Worm (Caenorhabditis elegans) whole organism, early embryonic: ENCODE data around the gene gcp-2.2.

Experiments
- B0310.2 ChIP-seq: sonication (generic microtip); optimal IDR thresholded peaks from 2 replicates; lab custom pipeline; 2016; ENCODE audit warnings: mild to moderate bottlenecking, missing genetic modification characterization, missing compliant biosample characterization
- aly-1 ChIP-seq: sonication (generic microtip); optimal IDR thresholded peaks from 2 replicates; lab custom pipeline; 2016; ENCODE audit warnings: missing genetic modification characterization, missing compliant biosample characterization
- ama-1 ChIP-seq: fragments of 150-350 bp; optimal IDR thresholded peaks from 2 replicates; lab custom pipeline; 2014
- ceh-13 ChIP-seq: fragments of 200-800 bp; sonication (Bioruptor generic); optimal IDR thresholded peaks from 2 replicates; lab custom pipeline; 2018; ENCODE audit warnings: mild to moderate bottlenecking, missing genetic modification characterization, missing compliant biosample characterization
- ceh-36 ChIP-seq: sonication (generic microtip); optimal IDR thresholded peaks from 2 replicates; lab custom pipeline; 2016; ENCODE audit warnings: missing genetic modification characterization, inconsistent platforms, missing compliant biosample characterization
- ets-7 ChIP-seq: sonication (generic microtip); optimal IDR thresholded peaks from 2 replicates; lab custom pipeline; 2016; ENCODE audit warnings: missing genotype, missing genetic modification characterization, missing compliant biosample characterization
- flt-1 ChIP-seq: fragments of 200-800 bp; sonication (Bioruptor generic); IDR thresholded peaks from 2 replicates; pipeline ENCODE4 v1.3.6; 2022; ENCODE audit warnings: missing genetic modification characterization, missing compliant biosample characterization
- hnd-1 ChIP-seq: sonication (generic microtip); optimal IDR thresholded peaks from 2 replicates; lab custom pipeline; 2016; ENCODE audit warnings: missing genetic modification characterization, missing compliant biosample characterization
- pes-1 ChIP-seq: fragments of 200-800 bp; sonication (Bioruptor generic); IDR thresholded peaks from 2 replicates; pipeline ENCODE4 v1.3.6; 2022; ENCODE audit warnings: missing genetic modification reagents, missing genetic modification characterization, missing compliant biosample characterization
- scrt-1 ChIP-seq: fragments of 200-800 bp; sonication (Bioruptor generic); IDR thresholded peaks from 2 replicates; pipeline ENCODE4 v1.3.6; 2022; ENCODE audit warnings: missing genetic modification characterization, missing compliant biosample characterization
- tbx-11 ChIP-seq: fragments of 200-800 bp; sonication (Bioruptor generic); IDR thresholded peaks from 2 replicates; pipeline ENCODE4 v1.3.6; 2022; ENCODE audit warnings: missing genetic modification characterization, missing compliant biosample characterization
- tbx-37 ChIP-seq: fragments of 200-800 bp; sonication (Bioruptor generic); conservative IDR thresholded peaks from 2 replicates; pipeline ENCODE4 v1.3.6; 2022; ENCODE audit warnings: missing genetic modification reagents, missing genetic modification characterization, missing compliant biosample characterization

- no peak for TF ChIP-seq B0310.2 (tag; lab: Kevin White, UChicago)
- TF ChIP-seq ama-1 (lab: Kevin White, UChicago), result no peak
- no peak for TF ChIP-seq tbx-11 (GFP tag; lab: Robert Waterston, UW)
- TF ChIP-seq ceh-36 (tag; lab: Kevin White, UChicago), result no peak
- no peak for TF ChIP-seq aly-1 (tag; lab: Kevin White, UChicago)
- TF ChIP-seq flt-1, result no peak
- TF ChIP-seq hnd-1, result no peak
- TF ChIP-seq ets-7 (tag; lab: Kevin White, UChicago), result no peak
- no peak for TF ChIP-seq scrt-1 (GFP tag; lab: Robert Waterston, UW)
- TF ChIP-seq pes-1 (GFP tag; lab: Robert Waterston, UW), result no peak
- TF ChIP-seq tbx-37 (GFP tag; lab: Robert Waterston, UW), result no peak
- TF ChIP-seq ceh-13, result no peak
Measured at ce11 chrX:11499738-11500137, 37.8 kb upstream of the gcp-2.2 start, which contains the start of gene T25C12.3.
